Worm (Caenorhabditis elegans) whole organism, early embryonic: ENCODE data around the gene sdz-9.

Source experiments
- B0310.2 ChIP-seq: sonication (generic microtip); optimal IDR thresholded peaks from 2 replicates; lab custom pipeline; 2016; ENCODE audit warnings: mild to moderate bottlenecking, missing genetic modification characterization, missing compliant biosample characterization
- F13C5.2 ChIP-seq: sonication (generic microtip); optimal IDR thresholded peaks from 2 replicates; lab custom pipeline; 2017; ENCODE audit warnings: mild to moderate bottlenecking, missing genetic modification characterization, inconsistent platforms, missing compliant biosample characterization
- aly-1 ChIP-seq: sonication (generic microtip); optimal IDR thresholded peaks from 2 replicates; lab custom pipeline; 2016; ENCODE audit warnings: missing genetic modification characterization, missing compliant biosample characterization
- ama-1 ChIP-seq: fragments of 150-350 bp; optimal IDR thresholded peaks from 2 replicates; lab custom pipeline; 2014
- ceh-13 ChIP-seq: fragments of 200-800 bp; sonication (Bioruptor generic); optimal IDR thresholded peaks from 2 replicates; lab custom pipeline; 2018; ENCODE audit warnings: mild to moderate bottlenecking, missing genetic modification characterization, missing compliant biosample characterization
- ceh-36 ChIP-seq: sonication (generic microtip); optimal IDR thresholded peaks from 2 replicates; lab custom pipeline; 2016; ENCODE audit warnings: missing genetic modification characterization, inconsistent platforms, missing compliant biosample characterization
- ets-7 ChIP-seq: sonication (generic microtip); optimal IDR thresholded peaks from 2 replicates; lab custom pipeline; 2016; ENCODE audit warnings: missing genotype, missing genetic modification characterization, missing compliant biosample characterization
- flt-1 ChIP-seq: fragments of 200-800 bp; sonication (Bioruptor generic); IDR thresholded peaks from 2 replicates; pipeline ENCODE4 v1.3.6; 2022; ENCODE audit warnings: missing genetic modification characterization, missing compliant biosample characterization
- hmbx-1 ChIP-seq: sonication (generic microtip); optimal IDR thresholded peaks from 2 replicates; lab custom pipeline; 2016; ENCODE audit warnings: mild to moderate bottlenecking, missing genetic modification characterization, missing compliant biosample characterization
- hmg-4 ChIP-seq: fragments of 200-800 bp; sonication (Bioruptor generic); optimal IDR thresholded peaks from 2 replicates; lab custom pipeline; 2018; ENCODE audit warnings: mild to moderate bottlenecking, missing genetic modification characterization, missing compliant biosample characterization
- hnd-1 ChIP-seq: sonication (generic microtip); optimal IDR thresholded peaks from 2 replicates; lab custom pipeline; 2016; ENCODE audit warnings: missing genetic modification characterization, missing compliant biosample characterization
- pes-1 ChIP-seq: fragments of 200-800 bp; sonication (Bioruptor generic); IDR thresholded peaks from 2 replicates; pipeline ENCODE4 v1.3.6; 2022; ENCODE audit warnings: missing genetic modification reagents, missing genetic modification characterization, missing compliant biosample characterization
- scrt-1 ChIP-seq: fragments of 200-800 bp; sonication (Bioruptor generic); IDR thresholded peaks from 2 replicates; pipeline ENCODE4 v1.3.6; 2022; ENCODE audit warnings: missing genetic modification characterization, missing compliant biosample characterization
- sea-1 ChIP-seq: fragments of 200-800 bp; sonication (Bioruptor generic); conservative IDR thresholded peaks from 2 replicates; pipeline ENCODE4 v1.3.6; 2022; ENCODE audit warnings: missing genetic modification characterization, missing compliant biosample characterization
- tbx-11 ChIP-seq: fragments of 200-800 bp; sonication (Bioruptor generic); IDR thresholded peaks from 2 replicates; pipeline ENCODE4 v1.3.6; 2022; ENCODE audit warnings: missing genetic modification characterization, missing compliant biosample characterization
- tbx-37 ChIP-seq: fragments of 200-800 bp; sonication (Bioruptor generic); conservative IDR thresholded peaks from 2 replicates; pipeline ENCODE4 v1.3.6; 2022; ENCODE audit warnings: missing genetic modification reagents, missing genetic modification characterization, missing compliant biosample characterization
- tra-4 ChIP-seq: sonication (generic microtip); optimal IDR thresholded peaks from 2 replicates; lab custom pipeline; 2017; ENCODE audit warnings: missing genetic modification characterization, missing compliant biosample characterization

The sdz-9 gene

ce11 chrII:2791693-2792092, 18.3 kb upstream of the sdz-9 start:
- no peak for TF ChIP-seq tbx-37 (GFP tag; lab: Robert Waterston, UW)
- no peak for TF ChIP-seq tbx-11
- no peak for TF ChIP-seq hmbx-1
- TF ChIP-seq pes-1 (GFP tag; lab: Robert Waterston, UW): no peak
- TF ChIP-seq ceh-13 (GFP tag; lab: Kevin White, UChicago): no peak
- no peak for TF ChIP-seq hnd-1 (tag; lab: Kevin White, UChicago)
- TF ChIP-seq B0310.2 (tag; lab: Kevin White, UChicago): no peak
- no peak for TF ChIP-seq hmg-4
- no peak for TF ChIP-seq ceh-36
- no peak for TF ChIP-seq scrt-1 (GFP tag; lab: Robert Waterston, UW)
- no peak for TF ChIP-seq ets-7
- no peak for TF ChIP-seq F13C5.2
- TF ChIP-seq flt-1 (GFP tag; lab: Robert Waterston, UW): no peak
- TF ChIP-seq aly-1: no peak
- no peak for TF ChIP-seq sea-1

DNA sequence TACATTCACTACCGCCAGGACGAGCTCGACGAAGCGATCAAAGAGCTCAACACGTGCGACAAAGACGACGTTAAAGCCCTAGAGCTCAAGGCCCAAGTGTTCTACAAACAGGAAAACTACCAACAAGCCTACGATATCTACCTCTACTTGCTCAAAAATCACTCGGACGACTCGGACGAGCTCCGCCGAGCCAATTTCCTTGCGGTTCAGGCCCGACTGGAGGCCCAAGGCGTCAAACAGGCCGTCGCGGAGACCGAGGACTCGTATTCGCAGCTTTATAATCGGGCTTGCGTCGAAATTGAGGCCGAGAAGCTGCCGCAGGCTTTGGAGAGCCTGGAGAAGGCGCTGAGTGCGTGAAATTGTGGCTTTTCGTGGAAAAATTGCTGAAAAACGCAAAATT, 14.4 kb upstream of the sdz-9 start:
- TF ChIP-seq B0310.2 (tag; lab: Kevin White, UChicago): no peak

DNA sequence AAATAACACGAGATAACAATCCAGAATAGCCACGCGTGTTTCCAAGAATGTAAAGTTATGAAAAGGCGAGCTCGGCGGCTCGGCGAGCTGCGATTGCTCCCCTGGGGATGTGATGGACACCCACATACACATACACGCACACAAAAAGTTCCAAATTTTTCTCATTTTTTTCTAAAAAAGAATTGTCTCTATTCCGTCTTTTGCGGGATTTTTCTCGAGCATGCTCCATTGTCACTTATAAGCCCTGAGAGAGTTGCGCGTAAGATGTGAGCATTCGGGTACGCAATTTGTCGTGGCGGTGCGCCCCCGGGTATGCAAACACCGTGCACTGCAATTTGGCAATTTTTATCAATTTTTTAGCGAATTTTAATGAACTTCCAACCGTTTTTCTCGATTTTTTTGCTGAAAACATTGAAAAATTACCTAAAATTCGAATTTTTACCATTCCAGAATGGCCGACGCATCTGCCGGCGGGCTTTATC, 13.6 kb upstream of the sdz-9 start, which contains the start of the genes F08D12.12 and srpa-72:
F08D12.12 (minus strand) TSS at position 51 of the 482 bp plus-strand sequence.
srpa-72 (plus strand) TSS at position 451 of the 482 bp plus-strand sequence.
- TF ChIP-seq F13C5.2: peak; percentile 46
- no peak for TF ChIP-seq ama-1 (lab: Kevin White, UChicago)
- TF ChIP-seq pes-1 (GFP tag; lab: Robert Waterston, UW): no peak

- TF ChIP-seq ama-1 (lab: Kevin White, UChicago): no peak
- no peak for TF ChIP-seq flt-1 (GFP tag; lab: Robert Waterston, UW)
- TF ChIP-seq hmbx-1: no peak
- TF ChIP-seq pes-1 (GFP tag; lab: Robert Waterston, UW): no peak
- TF ChIP-seq tra-4: no peak
- no peak for TF ChIP-seq scrt-1 (GFP tag; lab: Robert Waterston, UW)
- no peak for TF ChIP-seq sea-1
- TF ChIP-seq aly-1: no peak
- no peak for TF ChIP-seq tbx-37 (GFP tag; lab: Robert Waterston, UW)
- TF ChIP-seq ceh-13 (GFP tag; lab: Kevin White, UChicago): no peak
- no peak for TF ChIP-seq tbx-11
- no peak for TF ChIP-seq ceh-36
- no peak for TF ChIP-seq B0310.2 (tag; lab: Kevin White, UChicago)
- no peak for TF ChIP-seq ets-7
- no peak for TF ChIP-seq F13C5.2
- no peak for TF ChIP-seq hmg-4
- no peak for TF ChIP-seq hnd-1 (tag; lab: Kevin White, UChicago)
Measured at ce11 chrII:2785787-2786186, 12.4 kb upstream of the sdz-9 start.

DNA sequence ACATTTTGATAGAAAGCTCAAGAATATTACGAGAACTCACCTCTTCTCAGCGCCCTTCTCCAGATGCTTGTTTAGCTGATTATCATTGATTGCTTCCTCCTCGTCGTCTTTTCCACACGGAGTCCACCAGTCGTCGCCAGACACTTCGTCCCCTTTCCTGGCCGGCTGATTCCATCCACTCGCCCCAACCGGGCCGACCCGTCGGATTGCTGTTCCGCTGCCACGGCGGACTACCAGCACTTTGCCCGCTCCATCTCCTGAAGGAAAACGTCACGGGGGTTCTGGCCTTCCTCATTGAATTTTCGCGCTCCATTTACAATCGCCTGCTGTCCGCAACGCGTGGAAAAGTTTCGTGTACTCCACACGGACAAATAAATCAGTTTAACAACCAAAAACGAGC, 9.9 kb upstream of the sdz-9 start:
- no peak for TF ChIP-seq ets-7
- TF ChIP-seq F13C5.2: no peak
- TF ChIP-seq flt-1 (GFP tag; lab: Robert Waterston, UW): no peak
- no peak for TF ChIP-seq ama-1 (lab: Kevin White, UChicago)
- no peak for TF ChIP-seq pes-1 (GFP tag; lab: Robert Waterston, UW)
- no peak for TF ChIP-seq aly-1
- no peak for TF ChIP-seq sea-1
- TF ChIP-seq tbx-11: no peak
- TF ChIP-seq tbx-37 (GFP tag; lab: Robert Waterston, UW): no peak
- TF ChIP-seq hnd-1 (tag; lab: Kevin White, UChicago): no peak
- TF ChIP-seq hmg-4: no peak
- no peak for TF ChIP-seq hmbx-1
- no peak for TF ChIP-seq ceh-13 (GFP tag; lab: Kevin White, UChicago)
- TF ChIP-seq ceh-36: no peak

ce11 chrII:2781355-2781754, 7.9 kb upstream of the sdz-9 start, which contains the start of gene F08D12.2:
TSS of gene F08D12.2 (plus strand) at chrII:2781655.
- TF ChIP-seq hmbx-1 (no peak), pes-1 (GFP tag; lab: Robert Waterston, UW) (no peak), F13C5.2 (no peak), ama-1 (lab: Kevin White, UChicago) (no peak), hnd-1 (tag; lab: Kevin White, UChicago) (no peak), hmg-4 (no peak)

DNA sequence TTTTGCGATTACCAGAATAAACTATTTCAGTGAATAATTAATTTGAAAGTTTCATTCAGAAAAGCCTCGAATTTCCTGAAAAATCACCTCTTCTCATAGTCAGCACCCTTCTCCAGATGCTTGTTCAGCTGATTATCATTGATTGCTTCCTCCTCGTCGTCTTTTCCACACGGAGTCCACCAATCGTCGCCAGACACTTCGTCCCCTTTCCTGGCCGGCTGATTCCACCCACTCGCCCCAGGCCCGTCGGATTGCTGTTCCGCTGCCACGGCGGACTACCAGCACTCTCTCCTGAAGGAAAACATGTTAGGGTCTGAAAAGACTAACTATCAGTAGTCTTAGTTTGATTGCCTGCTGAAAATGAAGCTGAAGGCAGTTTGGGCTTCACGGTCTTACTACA, 7.4 kb upstream of the sdz-9 start:
- TF ChIP-seq B0310.2 (tag; lab: Kevin White, UChicago): no peak
- no peak for TF ChIP-seq tbx-37 (GFP tag; lab: Robert Waterston, UW)
- TF ChIP-seq hmg-4: no peak
- no peak for TF ChIP-seq tbx-11
- TF ChIP-seq aly-1: no peak
- TF ChIP-seq sea-1: no peak
- no peak for TF ChIP-seq tra-4
- TF ChIP-seq pes-1 (GFP tag; lab: Robert Waterston, UW): no peak
- TF ChIP-seq hnd-1 (tag; lab: Kevin White, UChicago): no peak
- TF ChIP-seq ets-7: no peak
- TF ChIP-seq F13C5.2: no peak
- TF ChIP-seq scrt-1 (GFP tag; lab: Robert Waterston, UW): no peak
- TF ChIP-seq ceh-36: no peak

ce11 chrII:2779253-2779652, 5.8 kb upstream of the sdz-9 start, which contains the start of gene F08D12.3:
TSS of gene F08D12.3 (plus strand) at chrII:2779553.
- TF ChIP-seq sea-1: no peak
- no peak for TF ChIP-seq ama-1 (lab: Kevin White, UChicago)
- TF ChIP-seq scrt-1 (GFP tag; lab: Robert Waterston, UW): no peak
- no peak for TF ChIP-seq hmg-4
- no peak for TF ChIP-seq B0310.2 (tag; lab: Kevin White, UChicago)
- TF ChIP-seq hnd-1 (tag; lab: Kevin White, UChicago): no peak
- TF ChIP-seq tbx-37 (GFP tag; lab: Robert Waterston, UW): no peak

DNA sequence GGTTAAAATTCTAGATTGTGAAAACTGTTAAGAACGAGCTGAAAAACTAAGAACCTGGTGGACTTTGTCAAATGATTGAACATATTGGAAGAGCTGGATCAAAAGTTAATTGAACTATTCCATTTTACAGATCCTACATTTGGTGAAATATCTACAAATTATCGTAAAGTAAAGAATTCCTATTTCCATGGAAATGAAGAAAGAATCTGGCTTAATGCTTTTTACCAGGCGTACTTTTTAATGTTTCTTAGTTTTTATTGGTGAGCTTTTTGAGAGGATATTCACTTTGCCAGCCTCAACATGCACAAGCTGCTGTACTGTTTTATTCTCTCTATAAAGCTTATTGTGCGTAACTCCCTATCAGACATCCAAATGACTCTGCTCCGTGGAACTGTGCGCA, 4.4 kb upstream of the sdz-9 start, which contains the start of gene F08D12.4:
F08D12.4 (plus strand) TSS at position 301 of the 400 bp plus-strand sequence.
- TF ChIP-seq tbx-37 (GFP tag; lab: Robert Waterston, UW): no peak
